Fruit fly (Drosophila melanogaster) whole organism, embryonic: ENCODE results near the gene CCHa2.

Experiments
- B-H2 ChIP-seq: fragments of 200-800 bp; sonication (Bioruptor generic); optimal IDR thresholded peaks from 2 replicates; lab custom pipeline; 2018; ENCODE audit warnings: missing biosample characterization, mild to moderate bottlenecking, missing genetic modification characterization
- CG10147 ChIP-seq: fragments of 200-800 bp; sonication (Bioruptor generic); optimal IDR thresholded peaks from 2 replicates; lab custom pipeline; 2019; ENCODE audit warnings: missing biosample characterization, mild to moderate bottlenecking, missing genetic modification characterization, moderate library complexity
- CG10462 ChIP-seq: fragments of 200-800 bp; sonication (Bioruptor generic); optimal IDR thresholded peaks from 2 replicates; lab custom pipeline; 2016; ENCODE audit warnings: missing biosample characterization, missing genetic modification characterization
- CG12104 ChIP-seq: fragments of 200-800 bp; sonication (Bioruptor generic); optimal IDR thresholded peaks from 3 replicates; lab custom pipeline; 2016; ENCODE audit warnings: missing biosample characterization, missing genetic modification characterization
- CG13296 ChIP-seq: fragments of 200-800 bp; sonication (Bioruptor generic); optimal IDR thresholded peaks from 3 replicates; lab custom pipeline; 2018; ENCODE audit warnings: missing biosample characterization, mild to moderate bottlenecking, missing genetic modification characterization
- CG16813 ChIP-seq: fragments of 200-800 bp; sonication (Bioruptor generic); IDR thresholded peaks from 3 replicates; pipeline ENCODE4 v1.3.6; 2022; ENCODE audit warnings: missing biosample characterization, missing genetic modification characterization; ENCODE audit not compliant: partially characterized antibody
- CG17186 ChIP-seq: fragments of 200-800 bp; sonication (Bioruptor generic); optimal IDR thresholded peaks from 3 replicates; lab custom pipeline; 2017; ENCODE audit warnings: missing biosample characterization, missing genetic modification reagents, missing genetic modification characterization
- CG17328 ChIP-seq: fragments of 200-800 bp; sonication (Bioruptor generic); IDR thresholded peaks from 2 replicates; pipeline ENCODE4 v1.3.6; 2022; ENCODE audit warnings: missing biosample characterization, missing genetic modification characterization
- CG17361 ChIP-seq: fragments of 200-800 bp; sonication (Bioruptor generic); IDR thresholded peaks from 3 replicates; pipeline ENCODE4 v1.3.6; 2022; ENCODE audit warnings: missing biosample characterization, missing genetic modification characterization
- CG17802 ChIP-seq: fragments of 200-800 bp; sonication (Bioruptor generic); optimal IDR thresholded peaks from 2 replicates; lab custom pipeline; 2018; ENCODE audit warnings: missing biosample characterization, mild to moderate bottlenecking, missing genetic modification characterization, moderate library complexity
- CG1832 ChIP-seq: fragments of 200-800 bp; sonication (Bioruptor generic); optimal IDR thresholded peaks from 2 replicates; lab custom pipeline; 2017; ENCODE audit warnings: missing biosample characterization, mild to moderate bottlenecking, missing genetic modification characterization, inconsistent platforms
- CG2199 ChIP-seq: fragments of 200-800 bp; sonication (Bioruptor generic); IDR thresholded peaks from 3 replicates; pipeline ENCODE4 v1.3.6; 2022; ENCODE audit warnings: missing biosample characterization, missing genetic modification characterization
- CG31441 ChIP-seq: fragments of 200-800 bp; sonication (Bioruptor generic); IDR thresholded peaks from 2 replicates; pipeline ENCODE4 v1.3.6; 2022; ENCODE audit warnings: missing biosample characterization, missing genetic modification characterization
- CG4424 ChIP-seq: fragments of 200-800 bp; sonication (Bioruptor generic); optimal IDR thresholded peaks from 3 replicates; lab custom pipeline; 2016; ENCODE audit warnings: missing biosample characterization, missing genetic modification characterization
- CG6175 ChIP-seq: fragments of 200-800 bp; sonication (Bioruptor generic); IDR thresholded peaks from 3 replicates; pipeline ENCODE4 v1.3.6; 2022; ENCODE audit warnings: missing biosample characterization, missing genetic modification characterization
- CG6791 ChIP-seq: fragments of 200-800 bp; sonication (Bioruptor generic); IDR thresholded peaks from 3 replicates; pipeline ENCODE4 v1.3.6; 2022; ENCODE audit warnings: missing biosample characterization, missing genetic modification characterization; ENCODE audit not compliant: partially characterized antibody
- CG6813 ChIP-seq: fragments of 200-800 bp; sonication (Bioruptor generic); optimal IDR thresholded peaks from 2 replicates; lab custom pipeline; 2017; ENCODE audit warnings: missing biosample characterization, missing genetic modification characterization, mild to moderate bottlenecking, moderate library complexity, missing genetic modification reagents
- CG7556 ChIP-seq: fragments of 200-800 bp; sonication (Bioruptor generic); optimal IDR thresholded peaks from 2 replicates; lab custom pipeline; 2017; ENCODE audit warnings: missing biosample characterization, mild to moderate bottlenecking, missing genetic modification characterization
- CG8924 ChIP-seq: fragments of 200-800 bp; optimal IDR thresholded peaks from 3 replicates; lab custom pipeline; 2019; ENCODE audit warnings: missing biosample characterization, mild to moderate bottlenecking, missing genetic modification characterization, moderate library complexity
- CG9609 ChIP-seq: fragments of 200-800 bp; sonication (Bioruptor generic); optimal IDR thresholded peaks from 3 replicates; lab custom pipeline; 2016; ENCODE audit warnings: missing biosample characterization, missing genetic modification characterization
- Chrac-16 ChIP-seq: fragments of 200-800 bp; sonication (Bioruptor generic); optimal IDR thresholded peaks from 3 replicates; lab custom pipeline; 2016; ENCODE audit warnings: missing biosample characterization, missing genetic modification characterization
- Dbx ChIP-seq: fragments of 200-800 bp; sonication (Bioruptor generic); IDR thresholded peaks from 3 replicates; pipeline ENCODE4 v1.3.6; 2022; ENCODE audit warnings: missing biosample characterization, missing genetic modification characterization
- Deaf1 ChIP-seq: fragments of 200-800 bp; optimal IDR thresholded peaks from 3 replicates; lab custom pipeline; 2019; ENCODE audit warnings: missing biosample characterization, mild to moderate bottlenecking, missing genetic modification characterization, moderate library complexity
- Dfd ChIP-seq, 2 experiments: fragments of >200 bp; optimal IDR thresholded peaks; 2 replicates each; lab custom pipeline; 2017; ENCODE audit warnings: missing biosample characterization in 2 of 2, missing genetic modification characterization in 2 of 2
- E2f1 ChIP-seq: fragments of 200-800 bp; sonication (Bioruptor generic); IDR thresholded peaks from 2 replicates; pipeline ENCODE4 v1.3.6; 2022; ENCODE audit warnings: missing biosample characterization, missing genetic modification characterization
- Ets97D ChIP-seq: fragments of 200-800 bp; sonication (Bioruptor generic); optimal IDR thresholded peaks from 3 replicates; lab custom pipeline; 2016; ENCODE audit warnings: missing biosample characterization, missing genetic modification characterization
- Lpt ChIP-seq: fragments of >200 bp; optimal IDR thresholded peaks from 2 replicates; lab custom pipeline; 2018; ENCODE audit warnings: missing biosample characterization, missing genetic modification characterization
- Mad ChIP-seq: fragments of 200-800 bp; sonication (Bioruptor generic); optimal IDR thresholded peaks from 2 replicates; lab custom pipeline; 2016; ENCODE audit warnings: missing biosample characterization, missing genetic modification characterization
- Scr ChIP-seq: fragments of 200-800 bp; sonication (Bioruptor generic); IDR thresholded peaks from 2 replicates; pipeline ENCODE4 v1.3.6; 2022; ENCODE audit warnings: missing biosample characterization, missing genetic modification characterization; ENCODE audit not compliant: partially characterized antibody
- Sin3A ChIP-seq: fragments of >200 bp; optimal IDR thresholded peaks from 2 replicates; lab custom pipeline; 2018
- Sox102F ChIP-seq: fragments of 200-800 bp; sonication (Bioruptor generic); optimal IDR thresholded peaks from 2 replicates; lab custom pipeline; 2018; ENCODE audit warnings: missing biosample characterization, mild to moderate bottlenecking, missing genetic modification characterization, moderate library complexity
- Sry-δ ChIP-seq: fragments of 200-800 bp; sonication (Bioruptor generic); optimal IDR thresholded peaks from 2 replicates; lab custom pipeline; 2016; ENCODE audit warnings: missing biosample characterization, missing genetic modification characterization
- Xrp1 ChIP-seq: fragments of 200-800 bp; sonication (Bioruptor generic); IDR thresholded peaks from 2 replicates; pipeline ENCODE4 v1.3.6; 2022; ENCODE audit warnings: missing biosample characterization, missing genetic modification characterization
- ab ChIP-seq: fragments of 200-800 bp; sonication (Bioruptor generic); optimal IDR thresholded peaks from 2 replicates; lab custom pipeline; 2016; ENCODE audit warnings: missing biosample characterization, missing genetic modification characterization
- al ChIP-seq: fragments of 200-800 bp; sonication (Bioruptor generic); IDR thresholded peaks from 2 replicates; pipeline ENCODE4 v1.3.6; 2022; ENCODE audit warnings: missing biosample characterization, missing genetic modification characterization
- chif ChIP-seq, 2 experiments: fragments of 200-800 bp; sonication (Bioruptor generic); optimal IDR thresholded peaks; 3 replicates each; lab custom pipeline; 2016; ENCODE audit warnings: missing biosample characterization in 2 of 2, missing genetic modification characterization in 2 of 2
- exex ChIP-seq: fragments of 200-800 bp; sonication (Bioruptor generic); optimal IDR thresholded peaks from 4 replicates; lab custom pipeline; 2018; ENCODE audit warnings: missing biosample characterization, mild to moderate bottlenecking, missing genetic modification characterization, moderate library complexity
- fd102C ChIP-seq: fragments of 200-800 bp; sonication (Bioruptor generic); optimal IDR thresholded peaks from 2 replicates; lab custom pipeline; 2018; ENCODE audit warnings: missing biosample characterization, mild to moderate bottlenecking, missing genetic modification characterization, moderate library complexity
- ftz-f1 ChIP-seq: fragments of 200-800 bp; sonication (Bioruptor generic); optimal IDR thresholded peaks from 2 replicates; lab custom pipeline; 2016; ENCODE audit warnings: missing biosample characterization, missing genetic modification characterization
- gce ChIP-seq: fragments of 200-800 bp; sonication (Bioruptor generic); IDR thresholded peaks from 3 replicates; pipeline ENCODE4 v1.3.6; 2022; ENCODE audit warnings: missing biosample characterization, missing genetic modification characterization
- grau ChIP-seq: fragments of 200-800 bp; optimal IDR thresholded peaks from 3 replicates; lab custom pipeline; 2019; ENCODE audit warnings: missing biosample characterization, mild to moderate bottlenecking, missing genetic modification characterization, moderate library complexity
- lola ChIP-seq, 3 experiments: fragments of >200 bp in 2 of 3; fragments of 200-800 bp in 1 of 3; sonication (Bioruptor generic) in 1 of 3; optimal IDR thresholded peaks; 2 replicates each; lab custom pipeline; 2017 to 2019; ENCODE audit warnings: missing biosample characterization in 3 of 3, missing genetic modification characterization in 3 of 3, mild to moderate bottlenecking in 1 of 3, moderate library complexity in 1 of 3
- nau ChIP-seq: fragments of 200-800 bp; sonication (Bioruptor generic); optimal IDR thresholded peaks from 3 replicates; lab custom pipeline; 2017; ENCODE audit warnings: missing biosample characterization, mild to moderate bottlenecking, missing genetic modification characterization, missing genetic modification reagents
- oc ChIP-seq: fragments of 200-800 bp; sonication (Bioruptor generic); optimal IDR thresholded peaks from 2 replicates; lab custom pipeline; 2018; ENCODE audit warnings: missing biosample characterization, mild to moderate bottlenecking, missing genetic modification characterization, moderate library complexity
- pan ChIP-seq, 4 experiments: fragments of >200 bp in 3 of 4; fragments of 200-800 bp in 1 of 4; sonication (Bioruptor generic) in 1 of 4; optimal IDR thresholded peaks in 3 of 4; IDR thresholded peaks in 1 of 4; 2 replicates each; pipeline versions ENCODE4 v1.3.6 to Lab custom; 2017 to 2022; ENCODE audit warnings: missing biosample characterization in 2 of 4, missing genetic modification characterization in 2 of 4, mixed read lengths in 1 of 4
- pnt ChIP-seq: fragments of 200-800 bp; sonication (Bioruptor generic); optimal IDR thresholded peaks from 3 replicates; lab custom pipeline; 2016; ENCODE audit warnings: missing biosample characterization, missing genetic modification characterization
- sd ChIP-seq: fragments of 200-800 bp; sonication (Bioruptor generic); optimal IDR thresholded peaks from 3 replicates; lab custom pipeline; 2018; ENCODE audit warnings: missing biosample characterization, mild to moderate bottlenecking, missing genetic modification characterization, moderate library complexity
- tup ChIP-seq: fragments of 200-800 bp; sonication (Bioruptor generic); optimal IDR thresholded peaks from 2 replicates; lab custom pipeline; 2016; ENCODE audit warnings: missing biosample characterization, mild to moderate bottlenecking, missing genetic modification characterization, moderate library complexity
- tx ChIP-seq: fragments of 200-800 bp; sonication (Bioruptor generic); optimal IDR thresholded peaks from 2 replicates; lab custom pipeline; 2016; ENCODE audit warnings: missing biosample characterization, missing genetic modification characterization
- vvl ChIP-seq: fragments of 200-800 bp; sonication (Bioruptor generic); IDR thresholded peaks from 2 replicates; pipeline ENCODE4 v1.3.6; 2022; ENCODE audit warnings: missing biosample characterization, missing genetic modification characterization

The CCHa2 gene

DNA sequence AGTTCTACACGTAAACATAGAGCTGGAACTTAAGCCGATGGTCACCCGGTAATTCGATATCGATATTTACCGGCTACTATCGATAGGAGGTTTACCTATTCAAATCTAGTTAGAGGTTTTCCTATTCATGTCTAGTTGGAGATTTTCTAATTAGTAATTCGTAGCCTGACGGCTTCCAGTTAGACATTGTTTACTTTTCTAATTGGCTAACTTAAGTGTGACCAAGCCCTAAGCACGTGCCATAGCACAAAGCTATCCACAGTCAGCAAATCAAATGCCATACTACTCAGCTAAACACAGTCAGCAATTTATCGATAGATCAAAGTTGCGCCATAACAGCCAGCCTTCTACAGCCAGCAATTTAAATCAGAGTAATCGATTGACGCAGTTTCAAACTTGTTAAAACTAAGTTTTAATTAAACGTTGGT lies 8.0 kb upstream of the CCHa2 start, which contains the start of gene Dpm3 (continued):
- no peak for TF ChIP-seq nau (GFP tag; lab: Kevin White, UChicago)
- TF ChIP-seq Lpt (GFP tag; lab: Kevin White, UChicago): no peak
- no peak for TF ChIP-seq pan (optimal IDR thresholded peaks at IDR 0.05; lab: Kevin White, UChicago)
- no peak for TF ChIP-seq pan (GFP tag; optimal IDR thresholded peaks at IDR 0.05 in 1 of 2, IDR thresholded peaks at IDR 0.05 in 1 of 2)
- TF ChIP-seq Sox102F: peak; percentile 13
- no peak for TF ChIP-seq CG6813 (GFP tag; lab: Kevin White, UChicago)
- peak; percentile 39 for TF ChIP-seq CG8924 (tag; lab: Kevin White, UChicago)
- no peak for TF ChIP-seq fd102C
- TF ChIP-seq chif (GFP tag; optimal IDR thresholded peaks at IDR 0.05; lab: Kevin White, UChicago): peak in 1 of 2 experiments; percentile 50
- TF ChIP-seq CG12104 (GFP tag; lab: Kevin White, UChicago): no peak
- TF ChIP-seq ftz-f1 (GFP tag; lab: Kevin White, UChicago): no peak
- TF ChIP-seq CG13296 (GFP tag; lab: Kevin White, UChicago): no peak
- peak; percentile 15 for TF ChIP-seq exex (tag; lab: Kevin White, UChicago)
- TF ChIP-seq ab (GFP tag; lab: Kevin White, UChicago): no peak
- no peak for TF ChIP-seq Deaf1 (tag; lab: Kevin White, UChicago)
- peak; percentile 57 for TF ChIP-seq CG10147 (GFP tag; lab: Kevin White, UChicago)
- no peak for TF ChIP-seq Xrp1 (GFP tag; lab: Robert Waterston, UW)
- peak; percentile 67 for TF ChIP-seq vvl
- peak; percentile 21 for TF ChIP-seq grau (tag; lab: Kevin White, UChicago)
- TF ChIP-seq CG17186: peak; percentile 10
- TF ChIP-seq oc (tag; lab: Kevin White, UChicago): no peak
- no peak for TF ChIP-seq CG31441 (GFP tag; lab: Robert Waterston, UW)
- no peak for TF ChIP-seq Dfd (GFP tag; optimal IDR thresholded peaks at IDR 0.05; lab: Kevin White, UChicago)
- peak; percentile 32; the same call in 1 of the 2 replicates for TF ChIP-seq E2f1 (GFP tag; lab: Robert Waterston, UW)
- TF ChIP-seq B-H2: peak; percentile 63
- no peak for TF ChIP-seq Chrac-16 (GFP tag; lab: Kevin White, UChicago)
- TF ChIP-seq CG10462 (GFP tag; lab: Kevin White, UChicago): no peak
- TF ChIP-seq tup: no peak
- no peak for TF ChIP-seq CG7556 (GFP tag; lab: Kevin White, UChicago)
- TF ChIP-seq Scr (GFP tag; lab: Robert Waterston, UW): peak; percentile 93
- TF ChIP-seq CG9609 (GFP tag; lab: Kevin White, UChicago): peak; percentile 38
- TF ChIP-seq CG4424 (GFP tag; lab: Kevin White, UChicago): no peak
- TF ChIP-seq CG17361 (GFP tag; lab: Robert Waterston, UW): 0 out of 3 replicates have a peak, but pooled peaks have one; percentile 31
- no peak for TF ChIP-seq gce (GFP tag; lab: Robert Waterston, UW)
- TF ChIP-seq Mad (GFP tag; lab: Kevin White, UChicago): peak; percentile 70
- TF ChIP-seq pnt (GFP tag; lab: Kevin White, UChicago): peak; percentile 28
- TF ChIP-seq Sry-δ: peak; percentile 97
- TF ChIP-seq sd (tag; lab: Kevin White, UChicago): no peak
- TF ChIP-seq CG1832 (GFP tag; lab: Kevin White, UChicago): no peak
- TF ChIP-seq Dbx (GFP tag; lab: Robert Waterston, UW): 0 out of 3 replicates have a peak, but pooled peaks have one; percentile 38
- no peak for TF ChIP-seq al (GFP tag; lab: Robert Waterston, UW)
- TF ChIP-seq tx (GFP tag; lab: Kevin White, UChicago): peak; percentile 15
- TF ChIP-seq CG2199: 0 out of 3 replicates have a peak, but pooled peaks have one; percentile 68
- TF ChIP-seq CG17802 (tag; lab: Kevin White, UChicago): peak; percentile 57
- TF ChIP-seq CG16813 (GFP tag; lab: Robert Waterston, UW): peak; percentile 89
- TF ChIP-seq Ets97D (GFP tag; lab: Kevin White, UChicago): peak; percentile 78
- no peak for TF ChIP-seq lola (GFP tag; optimal IDR thresholded peaks at IDR 0.05; lab: Kevin White, UChicago)
- TF ChIP-seq Sin3A (lab: Kevin White, UChicago): peak; percentile 88
- no peak for TF ChIP-seq CG6175
- peak; percentile 88 for TF ChIP-seq CG6791 (GFP tag; lab: Robert Waterston, UW)
- no peak for TF ChIP-seq CG17328
